Fruit fly (Drosophila melanogaster) whole organism, embryonic: ENCODE results near the gene CG31087.
A peak's percentile ranks its signal among the peaks of the same experiment; 100 is the strongest.

ENCODE experiments used
- CG10654 ChIP-seq: fragments of 200-800 bp; sonication (Bioruptor generic); optimal IDR thresholded peaks from 2 replicates; lab custom pipeline; 2016; ENCODE audit warnings: missing biosample characterization, missing genetic modification characterization
- CG11696 ChIP-seq: fragments of 200-800 bp; sonication (Bioruptor generic); IDR thresholded peaks from 2 replicates; pipeline ENCODE4 v1.3.6; 2022; ENCODE audit warnings: missing biosample characterization, missing genetic modification characterization
- CG12155 ChIP-seq: fragments of 200-800 bp; sonication (Bioruptor generic); optimal IDR thresholded peaks from 3 replicates; lab custom pipeline; 2016; ENCODE audit warnings: missing biosample characterization, missing genetic modification characterization
- CG12299 ChIP-seq: fragments of 200-800 bp; sonication (Bioruptor generic); optimal IDR thresholded peaks from 2 replicates; lab custom pipeline; 2018; ENCODE audit warnings: missing biosample characterization, mild to moderate bottlenecking, missing genetic modification characterization
- CG1603 ChIP-seq: fragments of 200-800 bp; sonication (Bioruptor generic); optimal IDR thresholded peaks from 2 replicates; lab custom pipeline; 2019; ENCODE audit warnings: missing biosample characterization, mild to moderate bottlenecking, missing genetic modification characterization, moderate library complexity
- CG16863 ChIP-seq: fragments of 200-800 bp; sonication (Bioruptor generic); optimal IDR thresholded peaks from 3 replicates; lab custom pipeline; 2016; ENCODE audit warnings: missing biosample characterization, missing genetic modification characterization
- CG17186 ChIP-seq: fragments of 200-800 bp; sonication (Bioruptor generic); optimal IDR thresholded peaks from 3 replicates; lab custom pipeline; 2017; ENCODE audit warnings: missing biosample characterization, missing genetic modification reagents, missing genetic modification characterization
- CG18476 ChIP-seq: fragments of 200-800 bp; sonication (Bioruptor generic); optimal IDR thresholded peaks from 2 replicates; lab custom pipeline; 2016; ENCODE audit warnings: missing biosample characterization, mild to moderate bottlenecking, missing genetic modification characterization
- CG18599 ChIP-seq: fragments of 200-800 bp; sonication (Bioruptor generic); optimal IDR thresholded peaks from 3 replicates; lab custom pipeline; 2017; ENCODE audit warnings: missing biosample characterization, missing genetic modification characterization, mild to moderate bottlenecking, moderate library complexity, missing genetic modification reagents
- CG3065 ChIP-seq: fragments of 200-800 bp; sonication (Bioruptor generic); optimal IDR thresholded peaks from 2 replicates; lab custom pipeline; 2016; ENCODE audit warnings: missing biosample characterization, missing genetic modification characterization
- CG32767 ChIP-seq: fragments of 200-800 bp; sonication (Bioruptor generic); IDR thresholded peaks from 2 replicates; pipeline ENCODE4 v1.3.6; 2022; ENCODE audit warnings: missing biosample characterization, missing genetic modification characterization
- CG34422 ChIP-seq: fragments of 200-800 bp; sonication (Bioruptor generic); IDR thresholded peaks from 3 replicates; pipeline ENCODE4 v1.3.6; 2022; ENCODE audit warnings: missing biosample characterization, missing genetic modification characterization
- CG6813 ChIP-seq: fragments of 200-800 bp; sonication (Bioruptor generic); optimal IDR thresholded peaks from 2 replicates; lab custom pipeline; 2017; ENCODE audit warnings: missing biosample characterization, missing genetic modification characterization, mild to moderate bottlenecking, moderate library complexity, missing genetic modification reagents
- CG7372 ChIP-seq: fragments of 200-800 bp; sonication (Bioruptor generic); IDR thresholded peaks from 2 replicates; pipeline ENCODE4 v1.3.6; 2022; ENCODE audit warnings: missing biosample characterization, missing genetic modification characterization
- D19A ChIP-seq: fragments of 200-800 bp; optimal IDR thresholded peaks from 3 replicates; lab custom pipeline; 2019; ENCODE audit warnings: missing biosample characterization, mild to moderate bottlenecking, missing genetic modification characterization, moderate library complexity
- D19B ChIP-seq: fragments of 200-800 bp; sonication (Bioruptor generic); optimal IDR thresholded peaks from 2 replicates; lab custom pipeline; 2017; ENCODE audit warnings: missing biosample characterization, mild to moderate bottlenecking, missing genetic modification characterization
- Dbx ChIP-seq: fragments of 200-800 bp; sonication (Bioruptor generic); IDR thresholded peaks from 3 replicates; pipeline ENCODE4 v1.3.6; 2022; ENCODE audit warnings: missing biosample characterization, missing genetic modification characterization
- Doc2 ChIP-seq: fragments of 200-800 bp; sonication (Bioruptor generic); IDR thresholded peaks from 2 replicates; pipeline ENCODE4 v1.3.6; 2022; ENCODE audit warnings: missing biosample characterization, missing genetic modification characterization
- GATAe ChIP-seq: fragments of 200-800 bp; sonication (Bioruptor generic); conservative IDR thresholded peaks from 2 replicates; pipeline ENCODE4 v1.3.6; 2022; ENCODE audit warnings: missing biosample characterization, missing genetic modification characterization
- Jarid2 ChIP-seq: fragments of 200-800 bp; sonication (Bioruptor generic); optimal IDR thresholded peaks from 3 replicates; lab custom pipeline; 2017; ENCODE audit warnings: mild to moderate bottlenecking, missing biosample characterization, missing genetic modification reagents, missing genetic modification characterization
- Max ChIP-seq: fragments of 200-800 bp; sonication (Bioruptor generic); optimal IDR thresholded peaks from 2 replicates; lab custom pipeline; 2016; ENCODE audit warnings: missing biosample characterization, mild to moderate bottlenecking, missing genetic modification characterization
- Nf-YA ChIP-seq: fragments of 200-800 bp; sonication (Bioruptor generic); IDR thresholded peaks from 2 replicates; pipeline ENCODE4 v1.3.6; 2022; ENCODE audit warnings: missing biosample characterization, missing genetic modification characterization
- Sox100B ChIP-seq: fragments of 200-800 bp; sonication (Bioruptor generic); optimal IDR thresholded peaks from 3 replicates; lab custom pipeline; 2018; ENCODE audit warnings: missing biosample characterization, mild to moderate bottlenecking, missing genetic modification characterization
- Taf1 ChIP-seq: fragments of 200-800 bp; sonication (Bioruptor generic); IDR thresholded peaks from 2 replicates; pipeline ENCODE4 v1.3.6; 2022; ENCODE audit warnings: missing biosample characterization, missing genetic modification characterization
- al ChIP-seq: fragments of 200-800 bp; sonication (Bioruptor generic); IDR thresholded peaks from 2 replicates; pipeline ENCODE4 v1.3.6; 2022; ENCODE audit warnings: missing biosample characterization, missing genetic modification characterization
- ato ChIP-seq: fragments of 200-800 bp; sonication (Bioruptor generic); IDR thresholded peaks from 2 replicates; pipeline ENCODE4 v1.3.6; 2022; ENCODE audit warnings: missing biosample characterization, missing genetic modification characterization; ENCODE audit not compliant: partially characterized antibody
- az2 ChIP-seq: fragments of 200-800 bp; sonication (Bioruptor generic); optimal IDR thresholded peaks from 3 replicates; lab custom pipeline; 2016; ENCODE audit warnings: missing biosample characterization, missing genetic modification characterization
- cato ChIP-seq: fragments of 200-800 bp; sonication (Bioruptor generic); optimal IDR thresholded peaks from 2 replicates; lab custom pipeline; 2016; ENCODE audit warnings: missing biosample characterization, missing genetic modification characterization, borderline replicate concordance
- ci ChIP-seq: fragments of 200-800 bp; sonication (Bioruptor generic); IDR thresholded peaks from 3 replicates; pipeline ENCODE4 v1.3.6; 2022; ENCODE audit warnings: missing biosample characterization, missing genetic modification characterization
- cwo ChIP-seq: fragments of 200-800 bp; sonication (Bioruptor generic); optimal IDR thresholded peaks from 3 replicates; lab custom pipeline; 2017; ENCODE audit warnings: missing biosample characterization, missing genetic modification characterization, mild to moderate bottlenecking, moderate library complexity, missing genetic modification reagents
- emc ChIP-seq: fragments of 200-800 bp; sonication (Bioruptor generic); optimal IDR thresholded peaks from 2 replicates; lab custom pipeline; 2016; ENCODE audit warnings: missing biosample characterization, missing genetic modification characterization
- esg ChIP-seq: fragments of 200-800 bp; sonication (Bioruptor generic); conservative IDR thresholded peaks from 2 replicates; pipeline ENCODE4 v1.3.6; 2022; ENCODE audit warnings: missing biosample characterization, missing genetic modification characterization
- exex ChIP-seq: fragments of 200-800 bp; sonication (Bioruptor generic); optimal IDR thresholded peaks from 4 replicates; lab custom pipeline; 2018; ENCODE audit warnings: missing biosample characterization, mild to moderate bottlenecking, missing genetic modification characterization, moderate library complexity
- eyg ChIP-seq: fragments of 200-800 bp; sonication (Bioruptor generic); optimal IDR thresholded peaks from 3 replicates; lab custom pipeline; 2016; ENCODE audit warnings: missing biosample characterization, missing genetic modification characterization
- fru ChIP-seq: fragments of >200 bp; optimal IDR thresholded peaks from 2 replicates; lab custom pipeline; 2017
- gem ChIP-seq: fragments of 200-800 bp; sonication (Bioruptor generic); optimal IDR thresholded peaks from 2 replicates; lab custom pipeline; 2019; ENCODE audit warnings: missing biosample characterization, mild to moderate bottlenecking, missing genetic modification characterization, moderate library complexity
- grau ChIP-seq: fragments of 200-800 bp; optimal IDR thresholded peaks from 3 replicates; lab custom pipeline; 2019; ENCODE audit warnings: missing biosample characterization, mild to moderate bottlenecking, missing genetic modification characterization, moderate library complexity
- lbe ChIP-seq: fragments of 200-800 bp; sonication (Bioruptor generic); optimal IDR thresholded peaks from 2 replicates; lab custom pipeline; 2016; ENCODE audit warnings: missing biosample characterization, mild to moderate bottlenecking, missing genetic modification characterization
- lilli ChIP-seq: fragments of 200-800 bp; sonication (Bioruptor generic); optimal IDR thresholded peaks from 3 replicates; lab custom pipeline; 2016; ENCODE audit warnings: missing biosample characterization, missing genetic modification characterization
- oc ChIP-seq: fragments of 200-800 bp; sonication (Bioruptor generic); optimal IDR thresholded peaks from 2 replicates; lab custom pipeline; 2018; ENCODE audit warnings: missing biosample characterization, mild to moderate bottlenecking, missing genetic modification characterization, moderate library complexity
- peb ChIP-seq: fragments of 200-800 bp; sonication (Bioruptor generic); IDR thresholded peaks from 2 replicates; pipeline ENCODE4 v1.3.6; 2022; ENCODE audit warnings: missing biosample characterization, missing genetic modification characterization
- shn ChIP-seq: fragments of 200-800 bp; sonication (Bioruptor generic); optimal IDR thresholded peaks from 3 replicates; lab custom pipeline; 2016; ENCODE audit warnings: missing biosample characterization, missing genetic modification characterization
- sob ChIP-seq: fragments of 200-800 bp; sonication (Bioruptor generic); IDR thresholded peaks from 2 replicates; pipeline ENCODE4 v1.3.6; 2022; ENCODE audit warnings: missing biosample characterization, missing genetic modification characterization
- sug ChIP-seq: fragments of 200-800 bp; optimal IDR thresholded peaks from 2 replicates; lab custom pipeline; 2019; ENCODE audit warnings: missing biosample characterization, mild to moderate bottlenecking, missing genetic modification characterization, moderate library complexity
- trem ChIP-seq: fragments of 200-800 bp; optimal IDR thresholded peaks from 3 replicates; lab custom pipeline; 2019; ENCODE audit warnings: missing biosample characterization, mild to moderate bottlenecking, missing genetic modification characterization, moderate library complexity
- trh ChIP-seq: fragments of 200-800 bp; sonication (Bioruptor generic); optimal IDR thresholded peaks from 2 replicates; lab custom pipeline; 2016; ENCODE audit warnings: missing biosample characterization, missing genetic modification characterization
- wdn ChIP-seq: fragments of 200-800 bp; sonication (Bioruptor generic); IDR thresholded peaks from 2 replicates; pipeline ENCODE4 v1.3.6; 2022; ENCODE audit warnings: missing biosample characterization, missing genetic modification characterization
- zen2 ChIP-seq: fragments of 200-800 bp; sonication (Bioruptor generic); IDR thresholded peaks from 3 replicates; pipeline ENCODE4 v1.3.6; 2022; ENCODE audit warnings: missing biosample characterization, missing genetic modification characterization; ENCODE audit not compliant: partially characterized antibody

The CG31087 gene

dm6 chr3R:25297678-25298077 is 16.0 kb downstream of the CG31087 start, which contains the start of gene CG31097:
Gene CG31097 (minus strand): TSS chr3R:25297778.
- no peak for TF ChIP-seq CG32767
- TF ChIP-seq wdn (GFP tag; lab: Robert Waterston, UW): no peak
- TF ChIP-seq exex (tag; lab: Kevin White, UChicago): peak; percentile 4
- TF ChIP-seq, all 482 proteins: peak for 1

- TF ChIP-seq CG6813 (GFP tag; lab: Kevin White, UChicago) (no peak), CG18476 (GFP tag; lab: Kevin White, UChicago) (no peak), ato (GFP tag; lab: Robert Waterston, UW) (no peak), sug (peak; percentile 53), trh (no peak), exex (tag; lab: Kevin White, UChicago) (peak; percentile 78), Nf-YA (GFP tag; lab: Robert Waterston, UW) (no peak), CG10654 (GFP tag; lab: Kevin White, UChicago) (no peak), Max (GFP tag; lab: Kevin White, UChicago) (no peak), Dbx (GFP tag; lab: Robert Waterston, UW) (0 out of 3 replicates have a peak, but pooled peaks have one; percentile 37), CG18599 (peak; percentile 13), CG16863 (GFP tag; lab: Kevin White, UChicago) (no peak), GATAe (GFP tag; lab: Robert Waterston, UW) (0 out of 2 replicates have a peak, but pooled peaks have one; percentile 29), shn (GFP tag; lab: Kevin White, UChicago) (no peak), fru (no peak), lilli (GFP tag; lab: Kevin White, UChicago) (no peak), esg (GFP tag; lab: Robert Waterston, UW) (no peak), CG3065 (GFP tag; lab: Kevin White, UChicago) (no peak), D19A (tag; lab: Kevin White, UChicago) (no peak), grau (no peak), CG34422 (0 out of 3 replicates have a peak, but pooled peaks have one; percentile 18), Sox100B (GFP tag; lab: Kevin White, UChicago) (no peak), cato (GFP tag; lab: Kevin White, UChicago) (no peak), emc (GFP tag; lab: Kevin White, UChicago) (no peak), eyg (no peak), Jarid2 (GFP tag; lab: Kevin White, UChicago) (peak; percentile 16), al (GFP tag; lab: Robert Waterston, UW) (no peak), az2 (GFP tag; lab: Kevin White, UChicago) (no peak), CG12299 (no peak), peb (GFP tag; lab: Robert Waterston, UW) (no peak), oc (tag; lab: Kevin White, UChicago) (no peak), trem (no peak), Doc2 (GFP tag; lab: Robert Waterston, UW) (no peak), gem (no peak), D19B (GFP tag; lab: Kevin White, UChicago) (no peak), Taf1 (GFP tag; lab: Robert Waterston, UW) (no peak), CG12155 (GFP tag; lab: Kevin White, UChicago) (no peak), CG1603 (tag; lab: Kevin White, UChicago) (no peak), CG17186 (GFP tag; lab: Kevin White, UChicago) (no peak), CG7372 (GFP tag; lab: Robert Waterston, UW) (no peak), cwo (no peak), zen2 (GFP tag; lab: Robert Waterston, UW) (0 out of 3 replicates have a peak, but pooled peaks have one; percentile 39), CG11696 (GFP tag; lab: Robert Waterston, UW) (peak; percentile 53; the same call in 1 of the 2 replicates), ci (GFP tag; lab: Robert Waterston, UW) (0 out of 3 replicates have a peak, but pooled peaks have one; percentile 39), lbe (GFP tag; lab: Kevin White, UChicago) (peak; percentile 24), sob (GFP tag; lab: Robert Waterston, UW) (no peak)
Observed at dm6 chr3R:25295320-25296020, 18.2 kb downstream of the CG31087 start, which contains the start of gene CG31102. Gene CG31102 (minus strand): TSS chr3R:25295594.
